Fruit fly (Drosophila melanogaster) whole organism, embryonic: ENCODE results near the gene Ptp69D.
A peak's percentile ranks its signal among the peaks of the same experiment; 100 is the strongest.

Source experiments
- Atf6 ChIP-seq: fragments of 200-800 bp; sonication (Bioruptor generic); IDR thresholded peaks from 2 replicates; pipeline ENCODE4 v1.3.6; 2022; ENCODE audit warnings: missing biosample characterization, missing genetic modification characterization
- BEAF-32 ChIP-seq: fragments of 200-800 bp; sonication (Bioruptor generic); optimal IDR thresholded peaks from 3 replicates; lab custom pipeline; 2017; ENCODE audit warnings: missing biosample characterization, missing genetic modification characterization, mild to moderate bottlenecking, moderate library complexity, missing genetic modification reagents
- CG10654 ChIP-seq: fragments of 200-800 bp; sonication (Bioruptor generic); optimal IDR thresholded peaks from 2 replicates; lab custom pipeline; 2016; ENCODE audit warnings: missing biosample characterization, missing genetic modification characterization
- CG10979 ChIP-seq: fragments of 200-800 bp; sonication (Bioruptor generic); optimal IDR thresholded peaks from 2 replicates; lab custom pipeline; 2018; ENCODE audit warnings: missing biosample characterization, mild to moderate bottlenecking, missing genetic modification characterization, moderate library complexity
- CG11085 ChIP-seq: fragments of 200-800 bp; sonication (Bioruptor generic); IDR thresholded peaks from 2 replicates; pipeline ENCODE4 v1.3.6; 2022; ENCODE audit warnings: missing biosample characterization, missing genetic modification characterization
- CG14441 ChIP-seq: fragments of 200-800 bp; sonication (Bioruptor generic); IDR thresholded peaks from 2 replicates; pipeline ENCODE4 v1.3.6; 2022; ENCODE audit warnings: missing biosample characterization, missing genetic modification characterization
- CG14965 ChIP-seq: fragments of 200-800 bp; sonication (Bioruptor generic); optimal IDR thresholded peaks from 2 replicates; lab custom pipeline; 2016; ENCODE audit warnings: missing biosample characterization, missing genetic modification characterization, borderline replicate concordance
- CG15696 ChIP-seq: fragments of 200-800 bp; sonication (Bioruptor generic); optimal IDR thresholded peaks from 2 replicates; lab custom pipeline; 2019; ENCODE audit warnings: missing biosample characterization, mild to moderate bottlenecking, missing genetic modification characterization, moderate library complexity
- CG18262 ChIP-seq: fragments of 200-800 bp; optimal IDR thresholded peaks from 3 replicates; lab custom pipeline; 2019; ENCODE audit warnings: missing biosample characterization, mild to moderate bottlenecking, missing genetic modification characterization, moderate library complexity
- CG3407 ChIP-seq: fragments of 200-800 bp; sonication (Bioruptor generic); optimal IDR thresholded peaks from 2 replicates; lab custom pipeline; 2018; ENCODE audit warnings: missing biosample characterization, mild to moderate bottlenecking, missing genetic modification characterization
- CG5245 ChIP-seq: fragments of 200-800 bp; sonication (Bioruptor generic); optimal IDR thresholded peaks from 3 replicates; lab custom pipeline; 2016; ENCODE audit warnings: missing biosample characterization, missing genetic modification characterization
- CG8290 ChIP-seq, 3 experiments: fragments of 200-800 bp; sonication (Bioruptor generic); optimal IDR thresholded peaks; 2 replicates each; lab custom pipeline; 2016 to 2019; ENCODE audit warnings: missing biosample characterization in 3 of 3, missing genetic modification characterization in 3 of 3, mild to moderate bottlenecking in 2 of 3, moderate library complexity in 1 of 3
- CG9609 ChIP-seq: fragments of 200-800 bp; sonication (Bioruptor generic); optimal IDR thresholded peaks from 3 replicates; lab custom pipeline; 2016; ENCODE audit warnings: missing biosample characterization, missing genetic modification characterization
- CG9817 ChIP-seq: fragments of 200-800 bp; sonication (Bioruptor generic); optimal IDR thresholded peaks from 2 replicates; lab custom pipeline; 2018; ENCODE audit warnings: missing biosample characterization, mild to moderate bottlenecking, missing genetic modification characterization, moderate library complexity
- Doc2 ChIP-seq: fragments of 200-800 bp; sonication (Bioruptor generic); IDR thresholded peaks from 2 replicates; pipeline ENCODE4 v1.3.6; 2022; ENCODE audit warnings: missing biosample characterization, missing genetic modification characterization
- Dref ChIP-seq: fragments of 200-800 bp; sonication (Bioruptor generic); IDR thresholded peaks from 2 replicates; pipeline ENCODE4 v1.3.6; 2022; ENCODE audit warnings: missing biosample characterization, missing genetic modification characterization
- E2f2 ChIP-seq: fragments of 200-800 bp; sonication (Bioruptor generic); IDR thresholded peaks from 2 replicates; pipeline ENCODE4 v1.3.6; 2022; ENCODE audit warnings: missing biosample characterization, missing genetic modification characterization
- Eip74EF ChIP-seq, 2 experiments: fragments of 200-800 bp in 1 of 2; fragments of >200 bp in 1 of 2; sonication (Bioruptor generic) in 1 of 2; optimal IDR thresholded peaks; 2 replicates each; lab custom pipeline; 2017 to 2019; ENCODE audit warnings: missing biosample characterization in 2 of 2, missing genetic modification characterization in 2 of 2, mild to moderate bottlenecking in 1 of 2, moderate library complexity in 1 of 2
- Elba2 ChIP-seq: fragments of 200-800 bp; sonication (Bioruptor generic); optimal IDR thresholded peaks from 3 replicates; lab custom pipeline; 2016; ENCODE audit warnings: missing biosample characterization, missing genetic modification characterization
- Fer2 ChIP-seq: fragments of 200-800 bp; sonication (Bioruptor generic); optimal IDR thresholded peaks from 2 replicates; lab custom pipeline; 2018; ENCODE audit warnings: missing biosample characterization, mild to moderate bottlenecking, missing genetic modification characterization, moderate library complexity
- Lhr ChIP-seq: fragments of 200-800 bp; sonication (Bioruptor generic); optimal IDR thresholded peaks from 3 replicates; lab custom pipeline; 2017; ENCODE audit warnings: mild to moderate bottlenecking, missing biosample characterization, missing genetic modification reagents, missing genetic modification characterization
- Nf-YB ChIP-seq: fragments of 200-800 bp; sonication (Bioruptor generic); optimal IDR thresholded peaks from 3 replicates; lab custom pipeline; 2019; ENCODE audit warnings: missing biosample characterization, mild to moderate bottlenecking, missing genetic modification characterization, moderate library complexity
- Pdp1 ChIP-seq, 2 experiments: fragments of 200-800 bp; sonication (Bioruptor generic); optimal IDR thresholded peaks; 3 replicates each; lab custom pipeline; 2016; ENCODE audit warnings: missing biosample characterization in 2 of 2, missing genetic modification characterization in 2 of 2, mild to moderate bottlenecking in 1 of 2, moderate library complexity in 1 of 2
- Rfx ChIP-seq: fragments of 200-800 bp; sonication (Bioruptor generic); IDR thresholded peaks from 2 replicates; pipeline ENCODE4 v1.3.6; 2022; ENCODE audit warnings: missing biosample characterization, missing genetic modification characterization
- Xbp1 ChIP-seq: fragments of 200-800 bp; sonication (Bioruptor generic); optimal IDR thresholded peaks from 3 replicates; lab custom pipeline; 2016; ENCODE audit warnings: missing biosample characterization, mild to moderate bottlenecking, missing genetic modification characterization
- ara ChIP-seq: fragments of 200-800 bp; sonication (Bioruptor generic); IDR thresholded peaks from 2 replicates; pipeline ENCODE4 v1.3.6; 2022; ENCODE audit warnings: missing biosample characterization, missing genetic modification characterization
- az2 ChIP-seq: fragments of 200-800 bp; sonication (Bioruptor generic); optimal IDR thresholded peaks from 3 replicates; lab custom pipeline; 2016; ENCODE audit warnings: missing biosample characterization, missing genetic modification characterization
- bsh ChIP-seq, 2 experiments: fragments of 200-800 bp; sonication (Bioruptor generic); optimal IDR thresholded peaks; 2 replicates each; lab custom pipeline; 2017 to 2018; ENCODE audit warnings: mild to moderate bottlenecking in 2 of 2, missing biosample characterization in 2 of 2, missing genetic modification characterization in 2 of 2, moderate library complexity in 1 of 2
- cas ChIP-seq: fragments of 200-800 bp; sonication (Bioruptor generic); IDR thresholded peaks from 2 replicates; pipeline ENCODE4 v1.3.6; 2022; ENCODE audit warnings: missing biosample characterization, missing genetic modification characterization
- crc ChIP-seq: fragments of 200-800 bp; sonication (Bioruptor generic); optimal IDR thresholded peaks from 2 replicates; lab custom pipeline; 2016; ENCODE audit warnings: missing biosample characterization, missing genetic modification characterization
- crp ChIP-seq, 2 experiments: fragments of 200-800 bp; sonication (Bioruptor generic); optimal IDR thresholded peaks; 2 replicates in 1 of 2; 3 replicates in 1 of 2; lab custom pipeline; 2017; ENCODE audit warnings: missing biosample characterization in 2 of 2, missing genetic modification characterization in 2 of 2, mild to moderate bottlenecking in 1 of 2, moderate library complexity in 1 of 2
- fd96Cb ChIP-seq: fragments of 200-800 bp; sonication (Bioruptor generic); optimal IDR thresholded peaks from 2 replicates; lab custom pipeline; 2018; ENCODE audit warnings: missing biosample characterization, mild to moderate bottlenecking, missing genetic modification characterization, moderate library complexity
- gem ChIP-seq: fragments of 200-800 bp; sonication (Bioruptor generic); optimal IDR thresholded peaks from 2 replicates; lab custom pipeline; 2019; ENCODE audit warnings: missing biosample characterization, mild to moderate bottlenecking, missing genetic modification characterization, moderate library complexity
- hb ChIP-seq: fragments of 200-800 bp; sonication (Bioruptor generic); IDR thresholded peaks from 3 replicates; pipeline ENCODE4 v1.3.6; 2022; ENCODE audit warnings: missing biosample characterization, missing genetic modification characterization; ENCODE audit not compliant: partially characterized antibody
- her ChIP-seq: fragments of 200-800 bp; sonication (Bioruptor generic); optimal IDR thresholded peaks from 2 replicates; lab custom pipeline; 2016; ENCODE audit warnings: missing biosample characterization, missing genetic modification characterization
- hkb ChIP-seq, 2 experiments: fragments of 200-800 bp in 1 of 2; fragments of >200 bp in 1 of 2; sonication (Bioruptor generic) in 1 of 2; IDR thresholded peaks in 1 of 2; optimal IDR thresholded peaks in 1 of 2; 2 replicates each; pipeline versions ENCODE4 v1.3.6 to Lab custom; 2017 to 2022; ENCODE audit warnings: missing biosample characterization in 1 of 2, missing genetic modification characterization in 1 of 2
- mld ChIP-seq: fragments of 200-800 bp; sonication (Bioruptor generic); IDR thresholded peaks from 3 replicates; pipeline ENCODE4 v1.3.6; 2022; ENCODE audit warnings: missing biosample characterization, missing genetic modification characterization; ENCODE audit not compliant: partially characterized antibody
- pan ChIP-seq, 4 experiments: fragments of >200 bp in 3 of 4; fragments of 200-800 bp in 1 of 4; sonication (Bioruptor generic) in 1 of 4; optimal IDR thresholded peaks in 3 of 4; IDR thresholded peaks in 1 of 4; 2 replicates each; pipeline versions ENCODE4 v1.3.6 to Lab custom; 2017 to 2022; ENCODE audit warnings: missing biosample characterization in 2 of 4, missing genetic modification characterization in 2 of 4, mixed read lengths in 1 of 4
- pros ChIP-seq: fragments of 200-800 bp; sonication (Bioruptor generic); optimal IDR thresholded peaks from 3 replicates; lab custom pipeline; 2019; ENCODE audit warnings: missing biosample characterization, mild to moderate bottlenecking, missing genetic modification characterization, moderate library complexity
- sc ChIP-seq, 3 experiments: fragments of >200 bp in 2 of 3; fragments of 200-800 bp in 1 of 3; sonication (Bioruptor generic) in 1 of 3; optimal IDR thresholded peaks; 2 replicates in 2 of 3; 3 replicates in 1 of 3; lab custom pipeline; 2017; ENCODE audit warnings: mild to moderate bottlenecking in 1 of 3, missing biosample characterization in 1 of 3, missing genetic modification characterization in 1 of 3, missing genetic modification reagents in 1 of 3
- sens ChIP-seq: fragments of 200-800 bp; sonication (Bioruptor generic); peaks from one replicate; lab custom pipeline; 2016; ENCODE audit warnings: missing biosample characterization, missing genetic modification characterization
- sim ChIP-seq: fragments of 200-800 bp; sonication (Bioruptor generic); IDR thresholded peaks from 2 replicates; pipeline ENCODE4 v1.3.6; 2022; ENCODE audit warnings: missing biosample characterization, missing genetic modification characterization
- tio ChIP-seq: fragments of 200-800 bp; sonication (Bioruptor generic); optimal IDR thresholded peaks from 2 replicates; lab custom pipeline; 2017; ENCODE audit warnings: missing biosample characterization, missing genetic modification characterization, inconsistent platforms
- vfl ChIP-seq: fragments of 200-800 bp; sonication (Bioruptor generic); optimal IDR thresholded peaks from 2 replicates; lab custom pipeline; 2016; ENCODE audit warnings: missing biosample characterization, missing genetic modification characterization
- zen ChIP-seq: fragments of 200-800 bp; sonication (Bioruptor generic); optimal IDR thresholded peaks from 3 replicates; lab custom pipeline; 2018; ENCODE audit warnings: missing biosample characterization, mild to moderate bottlenecking, missing genetic modification characterization, moderate library complexity
- zfh1 ChIP-seq: fragments of 200-800 bp; sonication (Bioruptor generic); IDR thresholded peaks from 3 replicates; pipeline ENCODE4 v1.3.6; 2022; ENCODE audit warnings: missing biosample characterization, missing genetic modification characterization

Ptp69D gene

dm6 chr3L:12720699-12721098, 14.0 kb upstream of the Ptp69D start (continued):
- TF ChIP-seq zfh1 = 0 out of 3 replicates have a peak, but pooled peaks have one; percentile 5
- TF ChIP-seq CG10979 (tag; lab: Kevin White, UChicago) = peak; percentile 17
- no peak for TF ChIP-seq BEAF-32 (GFP tag; lab: Kevin White, UChicago)
- TF ChIP-seq hkb (optimal IDR thresholded peaks at IDR 0.05; lab: Kevin White, UChicago) = no peak
- peak; percentile 16; the same call in 1 of the 2 replicates for TF ChIP-seq hkb (GFP tag; IDR thresholded peaks at IDR 0.05; lab: Robert Waterston, UW)

dm6 chr3L:12725749-12726148, 9.0 kb upstream of the Ptp69D start:
- TF ChIP-seq Nf-YB (GFP tag; lab: Kevin White, UChicago) (no peak), her (no peak), CG11085 (GFP tag; lab: Robert Waterston, UW) (no peak), Atf6 (no peak), pan (optimal IDR thresholded peaks at IDR 0.05; lab: Kevin White, UChicago) (no peak), pan (GFP tag; optimal IDR thresholded peaks at IDR 0.05 in 1 of 2, IDR thresholded peaks at IDR 0.05 in 1 of 2) (no peak), CG10654 (GFP tag; lab: Kevin White, UChicago) (peak; percentile 6), hb (no peak), Xbp1 (peak; percentile 12), crp (GFP tag; optimal IDR thresholded peaks at IDR 0.05; lab: Kevin White, UChicago) (no peak), CG9609 (GFP tag; lab: Kevin White, UChicago) (no peak), CG8290 (GFP tag; optimal IDR thresholded peaks at IDR 0.05; lab: Kevin White, UChicago) (no peak), CG8290 (tag; optimal IDR thresholded peaks at IDR 0.05; lab: Kevin White, UChicago) (no peak), bsh (GFP tag; optimal IDR thresholded peaks at IDR 0.05; lab: Kevin White, UChicago) (peak in 1 of 2 experiments; percentile 38), tio (GFP tag; lab: Kevin White, UChicago) (no peak), CG10979 (tag; lab: Kevin White, UChicago) (peak; percentile 48), cas (GFP tag; lab: Robert Waterston, UW) (no peak), CG15696 (peak; percentile 15), gem (tag; lab: Kevin White, UChicago) (peak; percentile 24), zen (peak; percentile 11), Rfx (GFP tag; lab: Robert Waterston, UW) (no peak), CG9817 (tag; lab: Kevin White, UChicago) (no peak), mld (GFP tag; lab: Robert Waterston, UW) (no peak), sens (GFP tag; lab: Kevin White, UChicago) (peak; percentile 87), Fer2 (no peak), vfl (no peak), sc (optimal IDR thresholded peaks at IDR 0.05; lab: Kevin White, UChicago) (no peak), sc (GFP tag; optimal IDR thresholded peaks at IDR 0.05; lab: Kevin White, UChicago) (no peak), sim (0 out of 2 replicates have a peak, but pooled peaks have one; percentile 34), crc (GFP tag; lab: Kevin White, UChicago) (no peak), Lhr (no peak), pros (GFP tag; lab: Kevin White, UChicago) (no peak), ara (GFP tag; lab: Robert Waterston, UW) (no peak), CG14965 (GFP tag; lab: Kevin White, UChicago) (no peak), CG14441 (GFP tag; lab: Robert Waterston, UW) (no peak), Eip74EF (GFP tag; optimal IDR thresholded peaks at IDR 0.05; lab: Kevin White, UChicago) (no peak), CG18262 (tag; lab: Kevin White, UChicago) (peak; percentile 13), CG3407 (GFP tag; lab: Kevin White, UChicago) (no peak), CG5245 (GFP tag; lab: Kevin White, UChicago) (peak; percentile 15), Doc2 (GFP tag; lab: Robert Waterston, UW) (no peak), fd96Cb (tag; lab: Kevin White, UChicago) (peak; percentile 12), Elba2 (no peak), Dref (no peak), az2 (no peak), E2f2 (GFP tag; lab: Robert Waterston, UW) (peak; percentile 8; the same call in 1 of the 2 replicates), Pdp1 (GFP tag; optimal IDR thresholded peaks at IDR 0.05; lab: Kevin White, UChicago) (peak in 1 of 2 experiments; percentile 17)
